Worm (Caenorhabditis elegans) whole organism, L1 larva: ENCODE measurements around the gene cutl-2.
A peak's percentile ranks its signal among the peaks of the same experiment; 100 is the strongest.

Experiments
- C04F5.9 ChIP-seq: sonication (generic microtip); optimal IDR thresholded peaks from 2 replicates; lab custom pipeline; 2016; ENCODE audit warnings: missing genetic modification characterization, missing compliant biosample characterization
- C16A3.4 ChIP-seq: fragments of 150-350 bp; optimal IDR thresholded peaks from 2 replicates; lab custom pipeline; 2014; ENCODE audit warnings: missing biosample characterization, missing genetic modification characterization
- Y116A8C.19 ChIP-seq: sonication (generic microtip); optimal IDR thresholded peaks from 2 replicates; lab custom pipeline; 2016; ENCODE audit warnings: missing compliant biosample characterization, missing genetic modification characterization, borderline replicate concordance
- alr-1 ChIP-seq: fragments of 200-800 bp; sonication (Bioruptor generic); optimal IDR thresholded peaks from 2 replicates; lab custom pipeline; 2018; ENCODE audit warnings: borderline replicate concordance, mild to moderate bottlenecking, missing genetic modification characterization, missing compliant biosample characterization
- ama-1 ChIP-seq: fragments of 150-350 bp; optimal IDR thresholded peaks from 2 replicates; lab custom pipeline; 2014
- blmp-1 ChIP-seq: fragments of 150-350 bp; optimal IDR thresholded peaks from 2 replicates; lab custom pipeline; 2014; ENCODE audit warnings: missing biosample characterization, missing genetic modification characterization
- ceh-63 ChIP-seq: fragments of 200-800 bp; sonication (Bioruptor generic); optimal IDR thresholded peaks from 2 replicates; lab custom pipeline; 2018; ENCODE audit warnings: mild to moderate bottlenecking, missing genetic modification characterization, missing compliant biosample characterization
- ceh-88 ChIP-seq: fragments of 200-800 bp; sonication (Bioruptor generic); IDR thresholded peaks from 2 replicates; pipeline ENCODE4 v1.3.6; 2022; ENCODE audit warnings: missing genetic modification characterization, missing compliant biosample characterization
- dpl-1 ChIP-seq, 3 experiments: fragments of 150-350 bp in 2 of 3; sonication (generic microtip) in 1 of 3; optimal IDR thresholded peaks; 2 replicates each; lab custom pipeline; 2014 to 2017; ENCODE audit warnings: missing biosample characterization in 3 of 3, missing genetic modification characterization in 3 of 3, missing genetic modification reagents in 3 of 3
- dsc-1 ChIP-seq: sonication (generic microtip); optimal IDR thresholded peaks from 2 replicates; lab custom pipeline; 2016; ENCODE audit warnings: mild to moderate bottlenecking, missing genetic modification characterization, missing compliant biosample characterization
- egl-13 ChIP-seq: sonication (generic microtip); optimal IDR thresholded peaks from 2 replicates; lab custom pipeline; 2016; ENCODE audit warnings: missing genotype, missing genetic modification reagents, missing genetic modification characterization, missing compliant biosample characterization
- egl-27 ChIP-seq, 2 experiments: fragments of 150-350 bp in 1 of 2; sonication (generic microtip); optimal IDR thresholded peaks; 3 replicates each; lab custom pipeline; 2017 to 2018; ENCODE audit warnings: missing biosample characterization in 2 of 2, missing genetic modification characterization in 2 of 2, missing genetic modification reagents in 2 of 2
- elt-3 ChIP-seq, 6 experiments: fragments of 150-350 bp in 1 of 6; sonication (generic microtip); optimal IDR thresholded peaks; 2 replicates each; lab custom pipeline; 2017 to 2018; ENCODE audit warnings: missing biosample characterization in 6 of 6, missing genetic modification characterization in 6 of 6, inconsistent platforms in 1 of 6
- grh-1 ChIP-seq: fragments of 200-800 bp; sonication (Bioruptor generic); IDR thresholded peaks from 2 replicates; pipeline ENCODE4 v1.3.6; 2022; ENCODE audit warnings: missing genetic modification reagents, missing genetic modification characterization, missing compliant biosample characterization
- hlh-17 ChIP-seq: fragments of 200-800 bp; sonication (Bioruptor generic); optimal IDR thresholded peaks from 2 replicates; lab custom pipeline; 2018; ENCODE audit warnings: missing genetic modification characterization, mild to moderate bottlenecking, missing compliant biosample characterization, moderate library complexity, borderline replicate concordance
- jun-1 ChIP-seq: fragments of 150-350 bp; optimal IDR thresholded peaks from 2 replicates; lab custom pipeline; 2014; ENCODE audit warnings: missing biosample characterization, missing genetic modification reagents, missing genetic modification characterization
- lin-13 ChIP-seq: fragments of 150-350 bp; optimal IDR thresholded peaks from 2 replicates; lab custom pipeline; 2014; ENCODE audit warnings: missing biosample characterization, missing genetic modification reagents, missing genetic modification characterization
- lin-15B ChIP-seq: fragments of 150-350 bp; sonication (generic microtip); optimal IDR thresholded peaks from 3 replicates; lab custom pipeline; 2014; ENCODE audit warnings: missing biosample characterization, missing genetic modification characterization
- lin-35 ChIP-seq, 2 experiments: fragments of 150-350 bp; optimal IDR thresholded peaks; 2 replicates each; lab custom pipeline; 2014; ENCODE audit warnings: missing biosample characterization in 2 of 2, missing genetic modification characterization in 2 of 2, missing genetic modification reagents in 2 of 2
- lin-39 ChIP-seq: fragments of 150-350 bp; optimal IDR thresholded peaks from 2 replicates; lab custom pipeline; 2014; ENCODE audit warnings: missing biosample characterization, missing genetic modification reagents, missing genetic modification characterization
- lir-3 ChIP-seq: sonication (generic microtip); optimal IDR thresholded peaks from 2 replicates; lab custom pipeline; 2016; ENCODE audit warnings: mild to moderate bottlenecking, missing genetic modification characterization, moderate library complexity, missing compliant biosample characterization; ENCODE audit not compliant: poor library complexity
- lsy-2 ChIP-seq, 2 experiments: fragments of 150-350 bp; optimal IDR thresholded peaks; 2 replicates each; lab custom pipeline; 2014; ENCODE audit warnings: missing biosample characterization in 2 of 2, missing genetic modification characterization in 2 of 2
- mef-2 ChIP-seq: fragments of 150-350 bp; optimal IDR thresholded peaks from 2 replicates; lab custom pipeline; 2014; ENCODE audit warnings: missing biosample characterization, missing genetic modification characterization
- nhr-12 ChIP-seq: sonication (generic microtip); optimal IDR thresholded peaks from 2 replicates; lab custom pipeline; 2017; ENCODE audit warnings: missing biosample characterization, missing genetic modification characterization
- nhr-20 ChIP-seq: sonication (generic microtip); optimal IDR thresholded peaks from 2 replicates; lab custom pipeline; 2016; ENCODE audit warnings: mild to moderate bottlenecking, missing genetic modification characterization, missing compliant biosample characterization
- nhr-237 ChIP-seq: fragments of 150-350 bp; optimal IDR thresholded peaks from 2 replicates; lab custom pipeline; 2014; ENCODE audit warnings: missing biosample characterization, missing genetic modification characterization
- nhr-28 ChIP-seq: fragments of 150-350 bp; optimal IDR thresholded peaks from 2 replicates; lab custom pipeline; 2014; ENCODE audit warnings: missing biosample characterization, missing genetic modification characterization
- nhr-47 ChIP-seq: sonication (generic microtip); optimal IDR thresholded peaks from 2 replicates; lab custom pipeline; 2016; ENCODE audit warnings: mild to moderate bottlenecking, missing genetic modification characterization, moderate library complexity, missing compliant biosample characterization
- nhr-77 ChIP-seq: fragments of 150-350 bp; optimal IDR thresholded peaks from 2 replicates; lab custom pipeline; 2014; ENCODE audit warnings: missing biosample characterization, missing genetic modification characterization
- nhr-90 ChIP-seq: sonication (generic microtip); optimal IDR thresholded peaks from 2 replicates; lab custom pipeline; 2016; ENCODE audit warnings: mild to moderate bottlenecking, missing genetic modification characterization, missing compliant biosample characterization; ENCODE audit not compliant: poor library complexity
- pag-3 ChIP-seq: sonication (generic microtip); optimal IDR thresholded peaks from 2 replicates; lab custom pipeline; 2017; ENCODE audit warnings: missing genetic modification characterization, mild to moderate bottlenecking, missing compliant biosample characterization, antibody characterized with exemption, borderline replicate concordance; ENCODE audit not compliant: insufficient read depth
- pqm-1 ChIP-seq: sonication (generic microtip); optimal IDR thresholded peaks from 3 replicates; lab custom pipeline; 2017; ENCODE audit warnings: missing biosample characterization, missing genetic modification characterization
- skn-1 ChIP-seq: fragments of 150-350 bp; optimal IDR thresholded peaks from 2 replicates; lab custom pipeline; 2014; ENCODE audit warnings: missing biosample characterization, missing genetic modification characterization
- snpc-4 ChIP-seq: fragments of 150-350 bp; optimal IDR thresholded peaks from 2 replicates; lab custom pipeline; 2014; ENCODE audit warnings: missing biosample characterization, missing genetic modification characterization
- snu-23 ChIP-seq: sonication (generic microtip); optimal IDR thresholded peaks from 2 replicates; lab custom pipeline; 2016; ENCODE audit warnings: missing genetic modification characterization, missing compliant biosample characterization
- sox-4 ChIP-seq: sonication (generic microtip); optimal IDR thresholded peaks from 2 replicates; lab custom pipeline; 2016; ENCODE audit warnings: missing genetic modification characterization, missing compliant biosample characterization
- sptf-1 ChIP-seq: fragments of 150-350 bp; optimal IDR thresholded peaks from 2 replicates; lab custom pipeline; 2014; ENCODE audit warnings: missing biosample characterization, missing genetic modification characterization
- tlp-1 ChIP-seq: fragments of 150-350 bp; optimal IDR thresholded peaks from 2 replicates; lab custom pipeline; 2014; ENCODE audit warnings: missing biosample characterization, missing genetic modification characterization
- unc-30 ChIP-seq: sonication (generic microtip); optimal IDR thresholded peaks from 2 replicates; lab custom pipeline; 2017; ENCODE audit warnings: missing biosample characterization, missing genetic modification characterization
- unc-62 ChIP-seq: fragments of 150-350 bp; optimal IDR thresholded peaks from 2 replicates; lab custom pipeline; 2014; ENCODE audit warnings: missing biosample characterization, missing genetic modification reagents, missing genetic modification characterization
- unc-86 ChIP-seq: sonication (generic microtip); optimal IDR thresholded peaks from 2 replicates; lab custom pipeline; 2016; ENCODE audit warnings: missing genetic modification characterization, missing compliant biosample characterization
- unc-98 ChIP-seq: fragments of 200-800 bp; sonication (Bioruptor generic); IDR thresholded peaks from 2 replicates; pipeline ENCODE4 v1.3.6; 2022; ENCODE audit warnings: missing genetic modification characterization, missing compliant biosample characterization
- zag-1 ChIP-seq: fragments of 150-350 bp; optimal IDR thresholded peaks from 2 replicates; lab custom pipeline; 2014; ENCODE audit warnings: missing biosample characterization, missing genetic modification characterization
- zip-4 ChIP-seq: fragments of 200-800 bp; sonication (Bioruptor generic); optimal IDR thresholded peaks from 2 replicates; lab custom pipeline; 2018; ENCODE audit warnings: mild to moderate bottlenecking, missing genetic modification characterization, moderate library complexity, missing compliant biosample characterization
- ztf-4 ChIP-seq: fragments of 150-350 bp; optimal IDR thresholded peaks from 2 replicates; lab custom pipeline; 2014; ENCODE audit warnings: missing biosample characterization, missing genetic modification characterization

cutl-2 gene

DNA sequence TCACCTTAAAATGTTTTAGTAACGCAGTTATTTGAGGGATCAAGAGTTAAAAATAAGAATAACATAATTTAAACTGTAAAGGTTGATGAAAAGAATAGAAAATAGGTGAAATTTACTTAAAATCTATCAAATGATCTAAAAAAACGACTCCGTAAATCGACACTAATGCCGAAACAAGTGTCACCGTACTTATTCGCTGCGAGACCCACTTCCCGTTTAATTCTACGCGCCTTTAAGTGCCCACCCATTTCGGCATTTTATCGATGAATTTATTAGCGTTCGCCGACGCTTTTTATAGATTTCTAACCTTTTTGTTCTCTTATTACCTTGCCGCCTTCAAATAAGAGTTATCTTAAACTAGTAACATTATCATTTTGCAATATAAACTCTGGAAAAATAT, 21.6 kb upstream of the cutl-2 start, which contains the start of the genes Y53C12B.1 and nos-3 (continued):
- peak; percentile 39 for TF ChIP-seq egl-13 (tag; lab: Kevin White, UChicago)
- TF ChIP-seq snu-23 (GFP tag; lab: Kevin White, UChicago) = peak; percentile 89
- TF ChIP-seq mef-2 (tag; lab: Kevin White, UChicago) = no peak
- no peak for TF ChIP-seq ceh-63 (GFP tag; lab: Kevin White, UChicago)
- TF ChIP-seq zag-1 (tag; lab: Kevin White, UChicago) = no peak
- no peak for TF ChIP-seq pqm-1
- peak; percentile 69 for TF ChIP-seq nhr-77 (tag; lab: Kevin White, UChicago)
- TF ChIP-seq sptf-1 (tag; lab: Kevin White, UChicago) = no peak
- no peak for TF ChIP-seq sox-4 (tag; lab: Kevin White, UChicago)
- peak; percentile 27 for TF ChIP-seq snpc-4 (tag; lab: Kevin White, UChicago)
- TF ChIP-seq nhr-47 (tag; lab: Kevin White, UChicago) = peak; percentile 80
- no peak for TF ChIP-seq egl-27 (tag; optimal IDR thresholded peaks at IDR 0.05; lab: Kevin White, UChicago)
- TF ChIP-seq lin-39 (tag; lab: Kevin White, UChicago) = peak; percentile 55
- no peak for TF ChIP-seq ceh-88 (GFP tag; lab: Robert Waterston, UW)
- TF ChIP-seq skn-1 (tag; lab: Kevin White, UChicago) = peak; percentile 82
- TF ChIP-seq elt-3 (tag; optimal IDR thresholded peaks at IDR 0.05; lab: Kevin White, UChicago) = peak in 3 of 6 experiments; percentile 8 to 81 (median 69)
- peak; percentile 63 for TF ChIP-seq grh-1 (GFP tag; lab: Robert Waterston, UW)
- TF ChIP-seq lin-15B (tag; lab: Kevin White, UChicago) = peak; percentile 57
- TF ChIP-seq nhr-12 = no peak
- no peak for TF ChIP-seq unc-98 (GFP tag; lab: Robert Waterston, UW)
- TF ChIP-seq unc-62 = no peak
- no peak for TF ChIP-seq pag-3 (tag; lab: Kevin White, UChicago)
- TF ChIP-seq lir-3 (tag; lab: Kevin White, UChicago) = peak; percentile 63
- TF ChIP-seq nhr-90 (tag; lab: Kevin White, UChicago) = peak; percentile 68
- no peak for TF ChIP-seq zip-4 (GFP tag; lab: Kevin White, UChicago)
- TF ChIP-seq tlp-1 = no peak
- TF ChIP-seq lin-35 (GFP tag; optimal IDR thresholded peaks at IDR 0.05; lab: Kevin White, UChicago) = peak; percentile 83 to 87
- TF ChIP-seq C16A3.4 (tag; lab: Kevin White, UChicago) = peak; percentile 90
- TF ChIP-seq dpl-1 (GFP tag; optimal IDR thresholded peaks at IDR 0.05; lab: Kevin White, UChicago) = peak; percentile 71 to 81 (median 78)
- TF ChIP-seq ztf-4 = no peak
- TF ChIP-seq jun-1 = peak; percentile 59
- TF ChIP-seq nhr-28 = no peak
- peak; percentile 83 for TF ChIP-seq nhr-20
- peak; percentile 64 for TF ChIP-seq lin-13
- peak; percentile 18 for TF ChIP-seq C04F5.9
- TF ChIP-seq ama-1 (lab: Kevin White, UChicago) = no peak
- TF ChIP-seq dsc-1 (tag; lab: Kevin White, UChicago) = peak; percentile 57
- TF ChIP-seq nhr-237 (tag; lab: Kevin White, UChicago) = peak; percentile 9
- TF ChIP-seq unc-30 (tag; lab: Kevin White, UChicago) = no peak
- TF ChIP-seq alr-1 (tag; lab: Kevin White, UChicago) = no peak
- TF ChIP-seq hlh-17 = no peak
- TF ChIP-seq unc-86 (tag; lab: Kevin White, UChicago) = peak; percentile 71
- peak; percentile 99 for TF ChIP-seq lsy-2 (tag; optimal IDR thresholded peaks at IDR 0.05; lab: Kevin White, UChicago)
- peak; percentile 74 for TF ChIP-seq blmp-1 (tag; lab: Kevin White, UChicago)
- TF ChIP-seq Y116A8C.19 (tag; lab: Kevin White, UChicago) = no peak
